Fruit fly (Drosophila melanogaster) whole organism, wandering third instar larva: ENCODE results near the gene Sfp35C.

ENCODE experiments used
- Dfd ChIP-seq: fragments of >200 bp; optimal IDR thresholded peaks from 2 replicates; lab custom pipeline; 2017; ENCODE audit warnings: missing biosample characterization, missing genetic modification characterization
- N ChIP-seq: fragments of >200 bp; optimal IDR thresholded peaks from 2 replicates; lab custom pipeline; 2018; ENCODE audit warnings: missing biosample characterization, missing external identifiers, missing genetic modification characterization
- dsf ChIP-seq: sonication (Bioruptor generic); optimal IDR thresholded peaks from 2 replicates; lab custom pipeline; 2016; ENCODE audit warnings: missing biosample characterization, missing genetic modification characterization, borderline replicate concordance
- rgr ChIP-seq: fragments of 200-800 bp; sonication (Bioruptor generic); optimal IDR thresholded peaks from 3 replicates; lab custom pipeline; 2016; ENCODE audit warnings: missing biosample characterization, mild to moderate bottlenecking, missing genetic modification characterization

Sfp35C gene

DNA sequence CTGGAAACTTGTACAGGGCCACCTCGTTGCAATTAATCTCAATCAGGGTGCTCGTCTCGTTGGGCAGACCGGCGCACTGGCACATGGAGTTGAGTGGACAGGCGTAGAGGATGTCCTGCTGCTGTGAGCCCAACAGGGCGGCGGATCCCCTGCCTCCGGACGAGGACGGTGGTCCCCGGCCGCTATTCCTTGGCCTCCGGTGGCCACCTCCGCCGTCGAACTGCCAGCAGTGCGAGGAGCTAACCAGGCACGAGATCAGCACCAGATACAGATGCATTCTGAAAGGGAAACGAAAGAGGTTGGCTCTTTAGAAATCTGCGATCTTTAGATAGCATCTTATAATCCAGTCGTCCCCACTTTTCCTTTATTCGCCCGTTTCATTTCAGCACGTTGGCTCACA lies 23.8 kb downstream of the Sfp35C start:
- TF ChIP-seq Dfd (GFP tag; lab: Kevin White, UChicago), result peak; percentile 91
- no peak for TF ChIP-seq rgr
- TF ChIP-seq dsf (GFP tag; lab: Kevin White, UChicago), result no peak
- TF ChIP-seq N (GFP tag; lab: Kevin White, UChicago), result no peak
